Fruit fly (Drosophila melanogaster): ENCODE measurements around the gene ato.

Gene ato

DNA sequence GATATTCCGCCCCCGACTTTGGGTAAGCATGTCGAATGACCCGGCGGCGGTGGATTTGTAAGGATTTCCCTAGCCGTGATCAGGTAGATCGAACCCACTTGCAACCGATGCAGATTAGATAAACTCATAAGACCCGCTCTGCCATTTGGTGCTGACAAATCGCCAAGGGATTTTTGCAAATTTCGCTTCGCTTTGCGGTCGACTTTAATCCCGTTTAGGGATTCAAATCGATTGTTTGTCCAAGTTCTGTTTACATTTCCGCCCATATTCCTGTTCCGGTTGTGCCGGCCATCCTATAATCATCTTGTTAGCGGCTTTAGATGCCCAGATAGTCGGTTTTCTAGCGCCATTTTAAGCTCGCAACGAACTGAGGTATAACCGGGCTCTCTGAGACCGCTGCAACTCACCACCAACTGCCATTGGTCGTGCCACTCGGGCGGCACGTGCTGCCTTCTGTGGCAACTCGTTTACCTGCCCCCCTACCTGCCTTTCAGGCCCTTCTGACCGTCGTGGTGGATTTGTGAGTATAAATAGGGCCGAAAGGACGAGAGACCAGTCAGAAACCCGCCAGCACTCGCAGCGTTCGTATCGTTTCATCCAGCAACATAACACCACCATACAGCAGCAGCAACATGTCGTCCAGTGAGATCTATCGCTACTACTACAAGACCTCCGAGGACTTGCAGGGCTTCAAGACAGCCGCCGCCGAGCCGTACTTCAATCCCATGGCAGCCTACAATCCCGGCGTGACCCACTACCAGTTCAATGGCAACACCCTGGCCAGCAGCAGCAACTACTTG is at the start of gene ato:
TSS of gene ato (plus strand) at position 559 of the 800 bp plus-strand sequence.
- TF ChIP-seq h (optimal IDR thresholded peaks at IDR 0.05), result no peak
- TF ChIP-seq insv (optimal IDR thresholded peaks at IDR 0.05), result no peak

DNA sequence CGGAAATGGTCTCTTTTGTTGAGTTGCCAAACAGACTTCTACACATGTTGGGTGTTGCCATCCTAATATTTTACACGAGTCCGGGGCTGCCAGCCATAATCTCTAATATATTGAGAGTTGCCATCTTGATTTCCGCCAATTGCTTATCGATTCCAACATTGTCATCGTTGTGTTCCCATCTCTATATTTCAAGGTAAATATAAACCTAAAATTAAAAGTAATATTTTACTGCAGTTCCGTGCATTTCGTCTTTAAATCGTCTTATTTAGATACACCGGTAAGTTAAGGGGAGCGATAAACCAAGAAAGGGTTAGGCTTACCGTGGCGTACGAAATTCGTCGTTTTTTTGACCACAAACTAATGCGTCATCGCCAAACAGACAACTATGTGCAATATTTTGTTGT is 44.5 kb upstream of the ato start, which contains the start of gene PolI:
TSS of gene PolI (plus strand) at position 138 of the 404 bp plus-strand sequence.
- TF ChIP-seq ttk (optimal IDR thresholded peaks at IDR 0.05) (no peak), Myc (optimal IDR thresholded peaks at IDR 0.05) (no peak), insv (optimal IDR thresholded peaks at IDR 0.05) (no peak), psq (optimal IDR thresholded peaks at IDR 0.05) (no peak), h (optimal IDR thresholded peaks at IDR 0.05) (no peak), Sin3A (optimal IDR thresholded peaks at IDR 0.05) (no peak)

DNA sequence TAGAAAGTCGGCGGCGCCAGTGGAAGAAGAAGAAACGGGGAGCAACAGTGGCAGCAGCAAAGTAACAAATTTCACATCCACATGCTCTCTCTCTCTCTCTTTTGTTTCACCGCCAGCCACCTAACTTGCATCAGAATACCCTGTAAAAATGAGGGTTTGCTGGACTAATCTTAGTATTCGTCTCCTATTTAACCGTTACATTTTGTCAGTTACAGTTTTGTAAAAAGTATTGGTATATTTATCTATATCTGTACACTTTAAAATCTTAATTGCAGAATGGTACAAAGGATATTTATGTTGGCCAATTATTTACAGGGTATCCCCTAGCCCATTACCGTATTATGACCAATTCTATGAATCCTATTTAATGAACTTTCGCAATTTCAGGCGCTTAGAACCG is 44.0 kb upstream of the ato start:
- TF ChIP-seq Sin3A (optimal IDR thresholded peaks at IDR 0.05) (no peak), h (optimal IDR thresholded peaks at IDR 0.05) (no peak)

DNA sequence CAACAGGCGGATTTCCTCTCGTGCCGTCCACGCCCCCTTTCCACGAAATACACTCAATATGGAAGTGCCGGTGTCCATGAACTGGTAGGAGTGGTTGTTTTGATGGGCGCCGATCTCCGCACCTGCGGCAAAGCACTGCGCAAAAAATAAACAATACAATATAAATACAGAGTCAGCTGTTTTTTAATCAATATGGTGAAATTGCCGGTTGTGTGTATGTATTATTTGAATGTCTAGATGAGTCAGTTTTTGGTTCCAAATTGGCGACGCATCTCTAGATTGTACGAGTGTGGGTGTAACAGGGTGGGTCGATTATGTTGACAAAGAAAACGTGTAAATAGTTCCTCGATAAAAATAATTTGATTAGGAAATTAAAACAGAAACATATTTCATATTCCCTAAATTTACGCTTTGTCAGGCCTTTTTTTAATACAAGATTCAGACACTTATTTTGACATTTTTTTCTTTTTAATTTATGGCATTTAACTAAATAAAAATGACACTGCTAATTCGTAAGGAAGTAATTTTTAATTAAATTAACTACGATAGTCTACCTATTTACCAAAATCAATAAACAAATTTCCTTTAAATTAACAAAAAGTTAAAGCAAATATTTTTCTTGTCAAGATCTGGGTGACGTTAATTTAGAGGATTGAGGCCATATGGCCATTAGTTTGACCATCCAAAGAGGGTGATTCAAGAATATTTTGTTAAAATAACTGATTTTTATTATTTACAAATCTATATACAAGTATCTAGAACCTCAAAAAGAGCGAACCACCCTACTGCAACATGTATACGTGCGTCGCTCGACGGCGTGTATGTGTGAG is 38.2 kb upstream of the ato start:
- TF ChIP-seq Myc (optimal IDR thresholded peaks at IDR 0.05) (no peak), insv (optimal IDR thresholded peaks at IDR 0.05) (no peak)

DNA sequence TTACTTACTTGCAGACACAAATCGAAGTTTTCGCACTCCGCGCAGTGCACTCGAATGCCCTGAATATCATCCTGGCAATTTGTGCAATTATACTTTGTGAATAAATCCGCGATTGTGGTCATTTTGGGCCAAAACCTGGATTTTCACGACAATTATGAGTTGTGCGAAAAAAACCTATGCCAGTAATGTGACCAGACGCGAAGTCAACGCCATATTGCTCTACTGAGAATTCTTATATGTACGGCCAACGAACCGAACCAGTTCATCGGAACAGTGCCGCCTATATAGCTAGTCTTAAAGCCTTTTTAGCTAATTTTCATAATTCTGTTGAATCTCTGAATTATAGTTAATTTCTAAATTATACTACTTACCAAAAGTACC is 37.6 kb upstream of the ato start, which contains the start of gene Ada2b:
TSS of gene Ada2b (minus strand) at position 214 of the 381 bp plus-strand sequence.
- TF ChIP-seq h (optimal IDR thresholded peaks at IDR 0.05) (no peak), Sin3A (optimal IDR thresholded peaks at IDR 0.05) (no peak), ttk (optimal IDR thresholded peaks at IDR 0.05) (no peak), Myc (optimal IDR thresholded peaks at IDR 0.05) (no peak), psq (optimal IDR thresholded peaks at IDR 0.05) (no peak), insv (optimal IDR thresholded peaks at IDR 0.05) (no peak)

DNA sequence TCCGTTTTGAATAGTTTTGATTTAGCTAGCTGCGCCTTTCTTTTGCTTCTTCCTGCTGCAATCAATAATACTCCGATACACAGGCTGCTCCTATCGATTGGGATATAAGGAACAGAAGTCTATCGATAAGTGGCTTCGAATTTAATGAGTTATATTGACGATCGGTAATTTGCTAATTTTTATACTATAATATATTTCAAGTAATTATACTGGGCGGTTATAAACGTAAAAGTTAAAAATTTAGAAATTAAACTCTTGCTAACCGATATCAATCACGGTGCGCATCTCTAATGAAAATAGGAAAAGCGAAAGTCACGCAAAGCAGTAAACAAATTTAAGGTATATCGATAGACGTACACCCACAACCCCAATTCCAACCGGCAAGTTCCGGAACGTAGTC is 34.1 kb upstream of the ato start, which contains the start of the genes CG9636, CG18749 and CG33722:
TSS of gene CG9636 (minus strand) at position 73 of the 400 bp plus-strand sequence.
TSS of gene CG18749 (plus strand) at position 336 of the 400 bp plus-strand sequence.
TSS of gene CG33722 (plus strand) at position 336 of the 400 bp plus-strand sequence.
- TF ChIP-seq Sin3A (optimal IDR thresholded peaks at IDR 0.05) (no peak), insv (optimal IDR thresholded peaks at IDR 0.05) (no peak), Myc (optimal IDR thresholded peaks at IDR 0.05) (no peak), h (optimal IDR thresholded peaks at IDR 0.05) (no peak), psq (optimal IDR thresholded peaks at IDR 0.05) (no peak), ttk (optimal IDR thresholded peaks at IDR 0.05) (no peak)

DNA sequence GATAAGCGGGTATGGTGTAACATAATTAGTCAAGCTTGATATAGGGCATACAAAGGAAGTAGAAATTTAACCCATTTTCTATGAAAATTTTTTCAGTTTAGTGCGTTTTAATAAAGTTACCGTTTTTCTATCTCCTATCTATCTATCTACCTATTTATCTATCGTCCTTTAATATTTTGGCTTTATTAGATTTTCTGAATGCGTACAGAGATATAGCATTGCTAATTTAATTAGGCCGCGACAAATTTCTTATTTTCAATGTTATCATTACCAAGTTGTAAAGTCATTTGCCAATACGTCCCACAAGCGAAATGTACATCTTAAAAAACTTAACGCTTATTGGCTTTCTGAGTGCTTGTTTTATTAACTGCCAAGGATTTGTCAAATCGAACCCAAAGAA is 29.7 kb upstream of the ato start, which contains the start of gene CG15864:
TSS of gene CG15864 (plus strand) at position 301 of the 400 bp plus-strand sequence.
- TF ChIP-seq Sin3A (optimal IDR thresholded peaks at IDR 0.05), result no peak
- no peak for TF ChIP-seq insv (optimal IDR thresholded peaks at IDR 0.05)
- no peak for TF ChIP-seq Myc (optimal IDR thresholded peaks at IDR 0.05)
- no peak for TF ChIP-seq h (optimal IDR thresholded peaks at IDR 0.05)

DNA sequence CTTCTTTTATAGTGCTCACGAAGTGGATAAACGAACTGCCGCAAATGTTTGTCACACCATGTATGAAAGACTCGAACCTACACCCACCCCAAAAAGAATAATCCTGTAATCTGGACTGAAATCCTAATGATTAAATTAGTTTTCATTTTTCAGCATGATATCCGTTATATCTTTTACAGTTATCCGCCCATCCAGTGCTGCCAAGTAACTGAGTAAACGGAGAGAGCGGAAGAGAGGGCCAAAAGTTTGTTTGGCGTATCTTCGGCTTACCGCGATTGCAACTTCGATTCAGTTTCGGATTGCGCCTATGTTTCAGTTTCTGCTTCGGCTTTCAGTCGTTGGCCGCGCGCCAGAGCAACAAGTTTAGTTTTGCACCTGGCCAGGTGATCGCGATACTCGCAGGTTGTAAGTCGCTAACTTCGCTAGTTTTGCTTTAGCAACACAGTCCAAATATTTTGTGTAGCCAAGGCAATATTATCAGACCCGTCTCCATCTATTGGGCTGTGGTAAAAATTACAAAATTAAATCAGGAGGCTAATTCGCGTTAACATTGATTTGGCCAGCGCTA is 27.6 kb upstream of the ato start, which contains the start of gene mtg:
TSS of gene mtg (plus strand) at position 332 of the 568 bp plus-strand sequence.
- TF ChIP-seq Myc (optimal IDR thresholded peaks at IDR 0.05) (no peak), insv (optimal IDR thresholded peaks at IDR 0.05) (no peak), Sin3A (optimal IDR thresholded peaks at IDR 0.05) (no peak), ttk (optimal IDR thresholded peaks at IDR 0.05) (no peak), h (optimal IDR thresholded peaks at IDR 0.05) (no peak), psq (optimal IDR thresholded peaks at IDR 0.05) (no peak)

DNA sequence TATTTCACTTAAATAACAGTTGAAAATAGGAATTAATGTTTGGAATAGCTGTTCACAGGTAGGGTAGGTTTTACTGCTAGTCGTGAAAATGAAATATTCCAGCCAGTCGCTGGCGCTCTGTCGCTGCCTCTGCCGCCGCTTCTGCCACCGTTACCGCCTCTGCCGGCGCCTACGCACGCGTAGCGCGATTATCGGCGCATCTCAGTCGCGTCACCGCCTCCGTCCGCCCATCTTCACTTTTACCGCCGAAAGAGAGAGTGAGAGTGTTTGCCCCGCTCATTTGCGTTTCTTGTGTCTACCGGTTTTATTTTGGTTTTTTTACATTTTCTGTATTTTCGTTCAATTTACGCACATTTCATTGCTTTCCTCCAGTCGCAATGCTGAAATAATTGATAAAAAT is 26.3 kb upstream of the ato start:
- no peak for TF ChIP-seq insv (optimal IDR thresholded peaks at IDR 0.05)
- TF ChIP-seq h (optimal IDR thresholded peaks at IDR 0.05), result no peak
- no peak for TF ChIP-seq Sin3A (optimal IDR thresholded peaks at IDR 0.05)
- TF ChIP-seq ttk (optimal IDR thresholded peaks at IDR 0.05), result no peak
- TF ChIP-seq psq (optimal IDR thresholded peaks at IDR 0.05), result no peak
- no peak for TF ChIP-seq Myc (optimal IDR thresholded peaks at IDR 0.05)

DNA sequence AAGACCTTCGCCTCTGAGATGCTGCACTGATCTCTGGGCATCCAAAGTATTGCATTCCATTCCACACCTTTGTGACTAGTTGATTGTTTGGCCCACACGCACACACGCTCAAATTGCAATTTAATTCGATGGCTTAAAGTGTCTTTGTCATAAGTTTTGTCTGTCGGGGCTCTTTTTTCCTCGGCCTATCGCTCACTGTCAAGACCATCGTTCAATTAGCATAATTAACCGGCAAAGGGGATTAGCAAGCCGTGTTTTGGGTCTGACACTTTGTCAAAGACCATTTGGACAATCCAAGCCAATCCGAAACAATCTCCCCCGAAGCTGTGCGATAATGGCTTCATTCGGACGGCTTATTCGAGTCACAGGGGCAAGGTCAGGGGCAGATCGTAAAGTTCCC is 23.5 kb upstream of the ato start:
- no peak for TF ChIP-seq Myc (optimal IDR thresholded peaks at IDR 0.05)

DNA sequence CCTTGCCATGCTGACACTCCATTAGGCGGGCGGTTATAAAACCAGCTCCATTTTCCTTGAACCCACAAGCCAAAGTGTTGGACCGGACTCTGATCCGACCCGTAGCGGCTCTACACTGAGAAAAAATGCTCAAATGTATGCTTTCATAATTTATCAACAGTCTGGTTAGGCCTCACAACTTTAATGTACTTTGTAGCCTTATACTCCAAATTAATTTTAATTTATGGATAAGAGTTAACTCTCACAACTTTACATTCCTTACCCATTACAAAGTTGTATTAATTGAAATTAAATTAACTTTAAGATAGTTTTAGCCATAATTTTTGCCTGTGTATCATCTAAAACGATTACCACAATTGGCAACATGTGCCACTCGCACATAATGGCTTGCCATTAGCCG is 21.8 kb upstream of the ato start:
- TF ChIP-seq Myc (optimal IDR thresholded peaks at IDR 0.05), result no peak
- TF ChIP-seq ttk (optimal IDR thresholded peaks at IDR 0.05), result no peak
- no peak for TF ChIP-seq psq (optimal IDR thresholded peaks at IDR 0.05)
- TF ChIP-seq insv (optimal IDR thresholded peaks at IDR 0.05), result no peak
- no peak for TF ChIP-seq h (optimal IDR thresholded peaks at IDR 0.05)
- no peak for TF ChIP-seq Sin3A (optimal IDR thresholded peaks at IDR 0.05)

DNA sequence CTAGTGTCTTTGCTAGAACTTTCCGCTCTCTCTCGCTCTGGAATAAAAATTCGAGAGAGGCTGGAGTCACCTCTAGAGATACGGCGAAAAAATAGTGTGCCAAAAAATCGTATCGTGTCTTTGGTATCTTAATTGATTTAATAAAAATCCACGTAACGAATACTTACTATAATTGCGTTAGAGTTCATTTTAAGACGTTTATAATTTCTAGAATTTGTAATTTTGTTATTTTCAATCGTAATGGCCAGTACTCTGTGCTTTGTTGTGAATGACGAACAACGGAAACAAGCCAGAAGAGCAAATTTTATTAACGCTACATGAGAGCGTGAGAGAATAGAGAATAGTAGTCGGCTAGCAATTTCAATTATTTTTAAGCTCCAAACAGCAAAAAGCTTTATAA is 16.2 kb upstream of the ato start:
- TF ChIP-seq Sin3A (optimal IDR thresholded peaks at IDR 0.05) (no peak), ttk (optimal IDR thresholded peaks at IDR 0.05) (no peak), psq (optimal IDR thresholded peaks at IDR 0.05) (no peak), h (optimal IDR thresholded peaks at IDR 0.05) (no peak), Myc (optimal IDR thresholded peaks at IDR 0.05) (no peak), insv (optimal IDR thresholded peaks at IDR 0.05) (no peak)

Data from Kc167 (cell line).